Worm (Caenorhabditis elegans) whole organism, young adult: Measurements from ENCODE around the gene F43D2.7.
A peak's percentile ranks its signal among the peaks of the same experiment; 100 is the strongest.

Experiments
- B0019.2 ChIP-seq: fragments of 200-800 bp; sonication (Bioruptor generic); conservative IDR thresholded peaks from 2 replicates; pipeline ENCODE4 v1.3.6; 2022; ENCODE audit warnings: missing genetic modification reagents, missing genetic modification characterization, missing compliant biosample characterization
- F22D6.2 ChIP-seq: sonication (generic microtip); optimal IDR thresholded peaks from 2 replicates; lab custom pipeline; 2016; ENCODE audit warnings: mild to moderate bottlenecking, missing genetic modification characterization, missing compliant biosample characterization
- F23B12.7 ChIP-seq: sonication (generic microtip); optimal IDR thresholded peaks from 2 replicates; lab custom pipeline; 2017; ENCODE audit warnings: missing genetic modification characterization, mild to moderate bottlenecking, missing compliant biosample characterization, antibody characterized with exemption, moderate library complexity; ENCODE audit not compliant: insufficient read depth
- F33H1.4 ChIP-seq: fragments of 200-800 bp; sonication (Bioruptor generic); IDR thresholded peaks from 2 replicates; pipeline ENCODE4 v1.3.6; 2022; ENCODE audit warnings: missing genetic modification reagents, missing genetic modification characterization, missing compliant biosample characterization
- F55B11.4 ChIP-seq: sonication (generic microtip); optimal IDR thresholded peaks from 2 replicates; lab custom pipeline; 2016; ENCODE audit warnings: missing compliant biosample characterization, missing genetic modification characterization, borderline replicate concordance; ENCODE audit not compliant: insufficient read depth
- F57A8.1 ChIP-seq: fragments of 200-800 bp; sonication (Bioruptor generic); optimal IDR thresholded peaks from 2 replicates; lab custom pipeline; 2018; ENCODE audit warnings: mild to moderate bottlenecking, missing genetic modification characterization, moderate library complexity, missing compliant biosample characterization
- K12H6.12 ChIP-seq: fragments of 200-800 bp; sonication (Bioruptor generic); optimal IDR thresholded peaks from 2 replicates; lab custom pipeline; 2018; ENCODE audit warnings: mild to moderate bottlenecking, missing genetic modification characterization, missing compliant biosample characterization
- T07F8.4 ChIP-seq: sonication (generic microtip); optimal IDR thresholded peaks from 2 replicates; lab custom pipeline; 2016; ENCODE audit warnings: mild to moderate bottlenecking, missing genetic modification characterization, moderate library complexity, missing compliant biosample characterization
- Y67H2A.10 ChIP-seq: fragments of 200-800 bp; sonication (Bioruptor generic); conservative IDR thresholded peaks from 2 replicates; pipeline ENCODE4 v1.3.6; 2022; ENCODE audit warnings: missing genetic modification reagents, missing genetic modification characterization, missing compliant biosample characterization
- ama-1 ChIP-seq, 3 experiments: fragments of 150-350 bp in 1 of 3; sonication (generic microtip) in 2 of 3; optimal IDR thresholded peaks; 2 replicates each; lab custom pipeline; 2014 to 2018; ENCODE audit warnings: missing biosample characterization in 2 of 3, missing genetic modification characterization in 2 of 3, missing genetic modification reagents in 2 of 3
- athp-1 ChIP-seq: sonication (generic microtip); optimal IDR thresholded peaks from 2 replicates; lab custom pipeline; 2017; ENCODE audit warnings: mild to moderate bottlenecking, missing genetic modification characterization, missing compliant biosample characterization
- attf-3 ChIP-seq: fragments of 200-800 bp; sonication (Bioruptor generic); conservative IDR thresholded peaks from 2 replicates; pipeline ENCODE4 v1.3.6; 2022; ENCODE audit warnings: missing genetic modification reagents, missing genetic modification characterization, missing compliant biosample characterization
- attf-5 ChIP-seq: fragments of 200-800 bp; sonication (Bioruptor generic); optimal IDR thresholded peaks from 2 replicates; lab custom pipeline; 2018; ENCODE audit warnings: mild to moderate bottlenecking, missing genetic modification characterization, missing compliant biosample characterization
- bed-1 ChIP-seq: fragments of 200-800 bp; sonication (Bioruptor generic); IDR thresholded peaks from 2 replicates; pipeline ENCODE4 v1.3.6; 2022; ENCODE audit warnings: missing genetic modification reagents, missing genetic modification characterization, missing compliant biosample characterization
- cebp-1 ChIP-seq, 2 experiments: fragments of 200-800 bp in 1 of 2; sonication (Bioruptor generic) in 1 of 2; sonication (generic microtip) in 1 of 2; IDR thresholded peaks in 1 of 2; optimal IDR thresholded peaks in 1 of 2; 2 replicates each; pipeline versions ENCODE4 v1.3.6 to Lab custom; 2017 to 2022; ENCODE audit warnings: missing compliant biosample characterization in 2 of 2, missing genetic modification characterization in 2 of 2, mild to moderate bottlenecking in 1 of 2, missing genetic modification reagents in 1 of 2, moderate library complexity in 1 of 2
- cebp-2 ChIP-seq: fragments of 200-800 bp; sonication (Bioruptor generic); IDR thresholded peaks from 2 replicates; pipeline ENCODE4 v1.3.6; 2022; ENCODE audit warnings: missing genetic modification characterization, missing compliant biosample characterization
- ceh-100 ChIP-seq: fragments of 200-800 bp; sonication (Bioruptor generic); IDR thresholded peaks from 2 replicates; pipeline ENCODE4 v1.3.6; 2022; ENCODE audit warnings: missing genetic modification reagents, missing genetic modification characterization, missing compliant biosample characterization
- dox-1 ChIP-seq: fragments of 200-800 bp; sonication (Bioruptor generic); IDR thresholded peaks from 2 replicates; pipeline ENCODE4 v1.3.6; 2022; ENCODE audit warnings: missing genetic modification reagents, missing genetic modification characterization, missing compliant biosample characterization
- egl-44 ChIP-seq: fragments of 200-800 bp; sonication (Bioruptor generic); IDR thresholded peaks from 2 replicates; pipeline ENCODE4 v1.3.6; 2022; ENCODE audit warnings: missing genetic modification reagents, missing genetic modification characterization, missing compliant biosample characterization
- egrh-3 ChIP-seq: fragments of 200-800 bp; sonication (Bioruptor generic); IDR thresholded peaks from 2 replicates; pipeline ENCODE4 v1.3.6; 2022; ENCODE audit warnings: missing genetic modification reagents, missing genetic modification characterization, missing compliant biosample characterization
- fkh-3 ChIP-seq: sonication (generic microtip); optimal IDR thresholded peaks from 2 replicates; lab custom pipeline; 2016; ENCODE audit warnings: mild to moderate bottlenecking, missing genetic modification characterization, missing compliant biosample characterization
- gei-17 ChIP-seq: fragments of 200-800 bp; sonication (Bioruptor generic); optimal IDR thresholded peaks from 2 replicates; lab custom pipeline; 2018; ENCODE audit warnings: mild to moderate bottlenecking, missing genetic modification characterization, missing compliant biosample characterization
- hmg-20 ChIP-seq: fragments of 200-800 bp; sonication (Bioruptor generic); IDR thresholded peaks from 2 replicates; pipeline ENCODE4 v1.3.6; 2022; ENCODE audit warnings: missing genetic modification reagents, missing genetic modification characterization, missing compliant biosample characterization
- hsf-1 ChIP-seq: fragments of 200-800 bp; sonication (Bioruptor generic); IDR thresholded peaks from 2 replicates; pipeline ENCODE4 v1.3.6; 2022; ENCODE audit warnings: missing genetic modification reagents, missing genetic modification characterization, missing compliant biosample characterization
- lag-1 ChIP-seq: fragments of 200-800 bp; sonication (Bioruptor generic); IDR thresholded peaks from 2 replicates; pipeline ENCODE4 v1.3.6; 2022; ENCODE audit warnings: missing genetic modification reagents, missing genetic modification characterization, missing compliant biosample characterization
- let-526 ChIP-seq: fragments of 200-800 bp; sonication (Bioruptor generic); IDR thresholded peaks from 2 replicates; pipeline ENCODE4 v1.3.6; 2022; ENCODE audit warnings: missing genetic modification reagents, missing genetic modification characterization, missing compliant biosample characterization
- let-607 ChIP-seq, 2 experiments: fragments of 200-800 bp in 1 of 2; sonication (Bioruptor generic) in 1 of 2; sonication (generic microtip) in 1 of 2; optimal IDR thresholded peaks; 2 replicates each; lab custom pipeline; 2016 to 2018; ENCODE audit warnings: mild to moderate bottlenecking in 2 of 2, missing compliant biosample characterization in 2 of 2, missing genetic modification characterization in 2 of 2, moderate library complexity in 2 of 2, missing genotype in 1 of 2
- lin-40 ChIP-seq: sonication (generic microtip); optimal IDR thresholded peaks from 2 replicates; lab custom pipeline; 2016; ENCODE audit warnings: missing genetic modification characterization, mild to moderate bottlenecking, missing compliant biosample characterization, missing genotype, missing genetic modification reagents
- lin-54 ChIP-seq: fragments of 200-800 bp; sonication (Bioruptor generic); optimal IDR thresholded peaks from 2 replicates; lab custom pipeline; 2018; ENCODE audit warnings: mild to moderate bottlenecking, missing genetic modification characterization, missing compliant biosample characterization
- lir-1 ChIP-seq: fragments of 200-800 bp; sonication (Bioruptor generic); conservative IDR thresholded peaks from 2 replicates; pipeline ENCODE4 v1.3.6; 2022; ENCODE audit warnings: missing genetic modification reagents, missing genetic modification characterization, missing compliant biosample characterization
- lsl-1 ChIP-seq: fragments of 200-800 bp; sonication (Bioruptor generic); optimal IDR thresholded peaks from 2 replicates; lab custom pipeline; 2018; ENCODE audit warnings: mild to moderate bottlenecking, missing genetic modification characterization, moderate library complexity, missing compliant biosample characterization
- madf-3 ChIP-seq: fragments of 200-800 bp; sonication (Bioruptor generic); IDR thresholded peaks from 2 replicates; pipeline ENCODE4 v1.3.6; 2022; ENCODE audit warnings: missing genetic modification reagents, missing genetic modification characterization, missing compliant biosample characterization
- mel-28 ChIP-seq: sonication (generic microtip); optimal IDR thresholded peaks from 2 replicates; lab custom pipeline; 2016; ENCODE audit warnings: borderline replicate concordance, mild to moderate bottlenecking, missing genetic modification characterization, missing compliant biosample characterization
- mes-4 ChIP-seq: sonication (generic microtip); optimal IDR thresholded peaks from 2 replicates; lab custom pipeline; 2016; ENCODE audit warnings: missing genotype, missing genetic modification characterization, missing compliant biosample characterization
- mxl-1 ChIP-seq: sonication (generic microtip); optimal IDR thresholded peaks from 2 replicates; lab custom pipeline; 2016; ENCODE audit warnings: missing genetic modification characterization, missing compliant biosample characterization
- nhr-80 ChIP-seq: sonication (generic microtip); optimal IDR thresholded peaks from 2 replicates; lab custom pipeline; 2016; ENCODE audit warnings: missing genetic modification characterization, missing compliant biosample characterization
- pbrm-1 ChIP-seq: fragments of 200-800 bp; sonication (Bioruptor generic); IDR thresholded peaks from 2 replicates; pipeline ENCODE4 v1.3.6; 2022; ENCODE audit warnings: missing genetic modification reagents, missing genetic modification characterization, missing compliant biosample characterization
- rec-8 ChIP-seq, 2 experiments: sonication (generic microtip); optimal IDR thresholded peaks; 2 replicates each; lab custom pipeline; 2016; ENCODE audit warnings: mild to moderate bottlenecking in 2 of 2, missing genetic modification characterization in 2 of 2, missing genetic modification reagents in 2 of 2, missing genotype in 2 of 2, missing biosample characterization in 1 of 2, missing compliant biosample characterization in 1 of 2, moderate library complexity in 1 of 2
- sdz-38 ChIP-seq: sonication (generic microtip); optimal IDR thresholded peaks from 2 replicates; lab custom pipeline; 2016; ENCODE audit warnings: missing genotype, missing genetic modification characterization, missing compliant biosample characterization
- sea-2 ChIP-seq: fragments of 200-800 bp; sonication (Bioruptor generic); IDR thresholded peaks from 2 replicates; pipeline ENCODE4 v1.3.6; 2022; ENCODE audit warnings: missing genetic modification characterization, missing compliant biosample characterization
- unc-130 ChIP-seq: sonication (generic microtip); optimal IDR thresholded peaks from 2 replicates; lab custom pipeline; 2016; ENCODE audit warnings: missing genetic modification reagents, missing genetic modification characterization, missing compliant biosample characterization
- unc-62 ChIP-seq: fragments of 150-350 bp; optimal IDR thresholded peaks from 2 replicates; lab custom pipeline; 2014; ENCODE audit warnings: missing biosample characterization, missing genetic modification reagents, missing genetic modification characterization
- zim-3 ChIP-seq: sonication (generic microtip); optimal IDR thresholded peaks from 2 replicates; lab custom pipeline; 2017; ENCODE audit warnings: mild to moderate bottlenecking, missing genetic modification characterization, moderate library complexity, missing compliant biosample characterization
- ztf-18 ChIP-seq: sonication (generic microtip); optimal IDR thresholded peaks from 2 replicates; lab custom pipeline; 2016; ENCODE audit warnings: missing genotype, mild to moderate bottlenecking, missing genetic modification characterization, missing compliant biosample characterization
- ztf-3 ChIP-seq: fragments of 200-800 bp; sonication (Bioruptor generic); optimal IDR thresholded peaks from 2 replicates; lab custom pipeline; 2018; ENCODE audit warnings: mild to moderate bottlenecking, missing genetic modification characterization, missing compliant biosample characterization
- ztf-6 ChIP-seq: fragments of 200-800 bp; sonication (Bioruptor generic); IDR thresholded peaks from 2 replicates; pipeline ENCODE4 v1.3.6; 2022; ENCODE audit warnings: missing genetic modification reagents, missing genetic modification characterization, missing compliant biosample characterization

Gene F43D2.7

DNA sequence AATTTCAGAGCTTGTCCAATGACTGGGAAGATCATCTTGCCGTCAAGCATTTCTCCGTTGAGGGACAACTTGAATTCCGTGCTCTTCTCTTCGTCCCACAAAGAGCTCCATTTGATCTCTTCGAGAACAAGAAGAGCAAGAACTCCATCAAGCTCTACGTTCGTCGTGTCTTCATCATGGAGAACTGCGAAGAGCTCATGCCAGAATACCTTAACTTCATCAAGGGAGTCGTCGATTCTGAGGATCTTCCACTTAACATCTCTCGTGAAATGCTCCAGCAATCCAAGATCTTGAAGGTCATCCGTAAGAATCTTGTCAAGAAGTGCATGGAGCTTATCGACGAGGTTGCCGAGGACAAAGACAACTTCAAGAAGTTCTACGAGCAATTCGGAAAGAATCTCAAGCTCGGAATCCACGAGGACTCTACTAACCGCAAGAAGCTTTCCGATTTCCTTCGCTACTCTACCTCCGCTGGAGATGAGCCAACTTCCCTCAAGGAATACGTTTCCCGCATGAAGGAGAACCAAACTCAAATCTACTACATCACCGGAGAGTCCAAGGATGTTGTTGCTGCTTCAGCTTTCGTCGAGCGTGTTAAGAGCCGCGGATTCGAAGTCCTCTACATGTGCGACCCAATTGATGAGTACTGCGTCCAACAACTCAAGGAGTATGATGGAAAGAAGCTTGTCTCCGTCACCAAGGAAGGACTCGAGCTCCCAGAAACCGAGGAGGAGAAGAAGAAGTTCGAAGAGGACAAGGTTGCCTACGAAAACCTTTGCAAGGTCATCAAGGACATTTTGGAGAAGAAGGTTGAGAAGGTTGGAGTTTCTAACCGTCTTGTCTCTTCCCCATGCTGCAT is 47.4 kb upstream of the F43D2.7 start:
- TF ChIP-seq dox-1 (GFP tag; lab: Robert Waterston, UW) (peak; percentile 9), mes-4 (tag; lab: Kevin White, UChicago) (no peak), hsf-1 (peak; percentile 66), cebp-2 (peak; percentile 33; the same call in 1 of the 2 replicates), let-607 (tag; optimal IDR thresholded peaks at IDR 0.05; lab: Kevin White, UChicago) (no peak), cebp-1 (GFP tag; IDR thresholded peaks at IDR 0.05; lab: Robert Waterston, UW) (no peak), cebp-1 (tag; optimal IDR thresholded peaks at IDR 0.05; lab: Kevin White, UChicago) (peak; percentile 12), unc-62 (GFP tag; lab: Kevin White, UChicago) (no peak), attf-5 (GFP tag; lab: Kevin White, UChicago) (no peak), B0019.2 (GFP tag; lab: Robert Waterston, UW) (no peak), lir-1 (GFP tag; lab: Robert Waterston, UW) (no peak; the same call in 1 of the 2 replicates), athp-1 (tag; lab: Kevin White, UChicago) (no peak), unc-130 (GFP tag; lab: Kevin White, UChicago) (no peak), lsl-1 (GFP tag; lab: Kevin White, UChicago) (peak; percentile 29), T07F8.4 (tag; lab: Kevin White, UChicago) (no peak), ztf-18 (tag; lab: Kevin White, UChicago) (no peak), madf-3 (no peak), egrh-3 (no peak), lin-40 (no peak), mxl-1 (tag; lab: Kevin White, UChicago) (no peak), fkh-3 (tag; lab: Kevin White, UChicago) (no peak), sea-2 (no peak), F33H1.4 (GFP tag; lab: Robert Waterston, UW) (no peak), ztf-6 (GFP tag; lab: Robert Waterston, UW) (peak; percentile 17; the same call in 1 of the 2 replicates), sdz-38 (tag; lab: Kevin White, UChicago) (no peak), F23B12.7 (no peak), zim-3 (no peak), lag-1 (GFP tag; lab: Robert Waterston, UW) (no peak), gei-17 (no peak), lin-54 (GFP tag; lab: Kevin White, UChicago) (no peak), ama-1 (optimal IDR thresholded peaks at IDR 0.05; lab: Kevin White, UChicago) (peak; percentile 65), ama-1 (GFP tag; optimal IDR thresholded peaks at IDR 0.05; lab: Kevin White, UChicago) (no peak), F57A8.1 (GFP tag; lab: Kevin White, UChicago) (no peak), nhr-80 (tag; lab: Kevin White, UChicago) (no peak), bed-1 (GFP tag; lab: Robert Waterston, UW) (0 out of 2 replicates have a peak, but pooled peaks have one; percentile 15), ceh-100 (GFP tag; lab: Robert Waterston, UW) (no peak), F22D6.2 (tag; lab: Kevin White, UChicago) (no peak), pbrm-1 (GFP tag; lab: Robert Waterston, UW) (no peak), ztf-3 (GFP tag; lab: Kevin White, UChicago) (no peak), hmg-20 (GFP tag; lab: Robert Waterston, UW) (no peak), let-526 (no peak), rec-8 (tag; optimal IDR thresholded peaks at IDR 0.05; lab: Kevin White, UChicago) (no peak), egl-44 (GFP tag; lab: Robert Waterston, UW) (no peak; the same call in none of the 2 replicates), attf-3 (no peak), K12H6.12 (tag; lab: Kevin White, UChicago) (no peak), mel-28 (no peak), F55B11.4 (no peak), Y67H2A.10 (GFP tag; lab: Robert Waterston, UW) (no peak)
